Fruit fly (Drosophila melanogaster) whole organism, embryonic: ENCODE results near the gene CG10512.
A peak's percentile ranks its signal among the peaks of the same experiment; 100 is the strongest.

Source experiments
- Abd-B ChIP-seq: fragments of 200-800 bp; sonication (Bioruptor generic); optimal IDR thresholded peaks from 2 replicates; lab custom pipeline; 2018; ENCODE audit warnings: missing biosample characterization, mild to moderate bottlenecking, missing genetic modification characterization, moderate library complexity
- BEAF-32 ChIP-seq: fragments of 200-800 bp; sonication (Bioruptor generic); optimal IDR thresholded peaks from 3 replicates; lab custom pipeline; 2017; ENCODE audit warnings: missing biosample characterization, missing genetic modification characterization, mild to moderate bottlenecking, moderate library complexity, missing genetic modification reagents
- Bgb ChIP-seq: fragments of 200-800 bp; sonication (Bioruptor generic); IDR thresholded peaks from 2 replicates; pipeline ENCODE4 v1.3.6; 2022; ENCODE audit warnings: missing biosample characterization, missing genetic modification characterization; ENCODE audit not compliant: partially characterized antibody
- BtbVII ChIP-seq: fragments of 200-800 bp; sonication (Bioruptor generic); optimal IDR thresholded peaks from 3 replicates; lab custom pipeline; 2017; ENCODE audit warnings: missing biosample characterization, mild to moderate bottlenecking, missing genetic modification characterization
- CG1024 ChIP-seq: fragments of 200-800 bp; sonication (Bioruptor generic); IDR thresholded peaks from 2 replicates; pipeline ENCODE4 v1.3.6; 2022; ENCODE audit warnings: missing biosample characterization, missing genetic modification characterization
- CG11247 ChIP-seq: fragments of 200-800 bp; sonication (Bioruptor generic); IDR thresholded peaks from 2 replicates; pipeline ENCODE4 v1.3.6; 2022; ENCODE audit warnings: missing biosample characterization, missing genetic modification characterization
- CG12071 ChIP-seq: fragments of 200-800 bp; sonication (Bioruptor generic); optimal IDR thresholded peaks from 3 replicates; lab custom pipeline; 2018; ENCODE audit warnings: missing biosample characterization, mild to moderate bottlenecking, missing genetic modification characterization
- CG13287 ChIP-seq: fragments of 200-800 bp; sonication (Bioruptor generic); IDR thresholded peaks from 2 replicates; pipeline ENCODE4 v1.3.6; 2022; ENCODE audit warnings: missing biosample characterization, missing genetic modification characterization; ENCODE audit not compliant: partially characterized antibody
- CG14860 ChIP-seq: fragments of 200-800 bp; sonication (Bioruptor generic); IDR thresholded peaks from 3 replicates; pipeline ENCODE4 v1.3.6; 2022; ENCODE audit warnings: missing biosample characterization, missing genetic modification characterization; ENCODE audit not compliant: partially characterized antibody
- CG15601 ChIP-seq: fragments of 200-800 bp; sonication (Bioruptor generic); optimal IDR thresholded peaks from 3 replicates; lab custom pipeline; 2019; ENCODE audit warnings: missing biosample characterization, mild to moderate bottlenecking, missing genetic modification characterization, moderate library complexity
- CG2678 ChIP-seq: fragments of 200-800 bp; sonication (Bioruptor generic); optimal IDR thresholded peaks from 3 replicates; lab custom pipeline; 2019; ENCODE audit warnings: missing biosample characterization, mild to moderate bottlenecking, missing genetic modification characterization, moderate library complexity
- CG2875 ChIP-seq: fragments of 200-800 bp; sonication (Bioruptor generic); optimal IDR thresholded peaks from 2 replicates; lab custom pipeline; 2017; ENCODE audit warnings: missing biosample characterization, mild to moderate bottlenecking, missing genetic modification characterization, missing genetic modification reagents
- CG32532 ChIP-seq: fragments of 200-800 bp; sonication (Bioruptor generic); IDR thresholded peaks from 2 replicates; pipeline ENCODE4 v1.3.6; 2022; ENCODE audit warnings: missing biosample characterization, missing genetic modification characterization
- CG33557 ChIP-seq: fragments of 200-800 bp; sonication (Bioruptor generic); optimal IDR thresholded peaks from 2 replicates; lab custom pipeline; 2019; ENCODE audit warnings: missing biosample characterization, mild to moderate bottlenecking, missing genetic modification characterization, moderate library complexity
- CG6791 ChIP-seq: fragments of 200-800 bp; sonication (Bioruptor generic); IDR thresholded peaks from 3 replicates; pipeline ENCODE4 v1.3.6; 2022; ENCODE audit warnings: missing biosample characterization, missing genetic modification characterization; ENCODE audit not compliant: partially characterized antibody
- CG7963 ChIP-seq: fragments of 200-800 bp; sonication (Bioruptor generic); IDR thresholded peaks from 3 replicates; pipeline ENCODE4 v1.3.6; 2022; ENCODE audit warnings: missing biosample characterization, missing genetic modification characterization; ENCODE audit not compliant: partially characterized antibody
- CG7987 ChIP-seq: fragments of 200-800 bp; sonication (Bioruptor generic); optimal IDR thresholded peaks from 2 replicates; lab custom pipeline; 2018; ENCODE audit warnings: missing biosample characterization, mild to moderate bottlenecking, missing genetic modification characterization, moderate library complexity
- CG9876 ChIP-seq: fragments of 200-800 bp; sonication (Bioruptor generic); optimal IDR thresholded peaks from 2 replicates; lab custom pipeline; 2016; ENCODE audit warnings: missing biosample characterization, missing genetic modification characterization
- D19B ChIP-seq: fragments of 200-800 bp; sonication (Bioruptor generic); optimal IDR thresholded peaks from 2 replicates; lab custom pipeline; 2017; ENCODE audit warnings: missing biosample characterization, mild to moderate bottlenecking, missing genetic modification characterization
- Doc3 ChIP-seq: fragments of 200-800 bp; sonication (Bioruptor generic); IDR thresholded peaks from 3 replicates; pipeline ENCODE4 v1.3.6; 2022; ENCODE audit warnings: missing biosample characterization, missing genetic modification characterization; ENCODE audit not compliant: partially characterized antibody
- H15 ChIP-seq: fragments of 200-800 bp; sonication (Bioruptor generic); IDR thresholded peaks from 3 replicates; pipeline ENCODE4 v1.3.6; 2022; ENCODE audit warnings: missing biosample characterization, missing genetic modification characterization
- HLH4C ChIP-seq: fragments of 200-800 bp; sonication (Bioruptor generic); IDR thresholded peaks from 3 replicates; pipeline ENCODE4 v1.3.6; 2022; ENCODE audit warnings: missing biosample characterization, missing genetic modification characterization; ENCODE audit not compliant: partially characterized antibody
- Hey ChIP-seq: fragments of 200-800 bp; sonication (Bioruptor generic); optimal IDR thresholded peaks from 3 replicates; lab custom pipeline; 2018; ENCODE audit warnings: missing biosample characterization, mild to moderate bottlenecking, missing genetic modification characterization
- Hr3 ChIP-seq: fragments of 200-800 bp; sonication (Bioruptor generic); optimal IDR thresholded peaks from 3 replicates; lab custom pipeline; 2016; ENCODE audit warnings: missing biosample characterization, missing genetic modification characterization
- Lhr ChIP-seq: fragments of 200-800 bp; sonication (Bioruptor generic); optimal IDR thresholded peaks from 3 replicates; lab custom pipeline; 2017; ENCODE audit warnings: mild to moderate bottlenecking, missing biosample characterization, missing genetic modification reagents, missing genetic modification characterization
- Nf-YB ChIP-seq: fragments of 200-800 bp; sonication (Bioruptor generic); optimal IDR thresholded peaks from 3 replicates; lab custom pipeline; 2019; ENCODE audit warnings: missing biosample characterization, mild to moderate bottlenecking, missing genetic modification characterization, moderate library complexity
- Pdp1 ChIP-seq, 2 experiments: fragments of 200-800 bp; sonication (Bioruptor generic); optimal IDR thresholded peaks; 3 replicates each; lab custom pipeline; 2016; ENCODE audit warnings: missing biosample characterization in 2 of 2, missing genetic modification characterization in 2 of 2, mild to moderate bottlenecking in 1 of 2, moderate library complexity in 1 of 2
- Scr ChIP-seq: fragments of 200-800 bp; sonication (Bioruptor generic); IDR thresholded peaks from 2 replicates; pipeline ENCODE4 v1.3.6; 2022; ENCODE audit warnings: missing biosample characterization, missing genetic modification characterization; ENCODE audit not compliant: partially characterized antibody
- Sox102F ChIP-seq: fragments of 200-800 bp; sonication (Bioruptor generic); optimal IDR thresholded peaks from 2 replicates; lab custom pipeline; 2018; ENCODE audit warnings: missing biosample characterization, mild to moderate bottlenecking, missing genetic modification characterization, moderate library complexity
- Xrp1 ChIP-seq: fragments of 200-800 bp; sonication (Bioruptor generic); IDR thresholded peaks from 2 replicates; pipeline ENCODE4 v1.3.6; 2022; ENCODE audit warnings: missing biosample characterization, missing genetic modification characterization
- aop ChIP-seq: fragments of 200-800 bp; sonication (Bioruptor generic); IDR thresholded peaks from 2 replicates; pipeline ENCODE4 v1.3.6; 2022; ENCODE audit warnings: missing biosample characterization, missing genetic modification characterization
- ap ChIP-seq: fragments of 200-800 bp; sonication (Bioruptor generic); IDR thresholded peaks from 2 replicates; pipeline ENCODE4 v1.3.6; 2022; ENCODE audit warnings: missing biosample characterization, missing genetic modification characterization
- ato ChIP-seq: fragments of 200-800 bp; sonication (Bioruptor generic); IDR thresholded peaks from 2 replicates; pipeline ENCODE4 v1.3.6; 2022; ENCODE audit warnings: missing biosample characterization, missing genetic modification characterization; ENCODE audit not compliant: partially characterized antibody
- bbx ChIP-seq: fragments of 200-800 bp; sonication (Bioruptor generic); IDR thresholded peaks from 2 replicates; pipeline ENCODE4 v1.3.6; 2022; ENCODE audit warnings: missing biosample characterization, missing genetic modification characterization; ENCODE audit not compliant: partially characterized antibody
- chif ChIP-seq, 2 experiments: fragments of 200-800 bp; sonication (Bioruptor generic); optimal IDR thresholded peaks; 3 replicates each; lab custom pipeline; 2016; ENCODE audit warnings: missing biosample characterization in 2 of 2, missing genetic modification characterization in 2 of 2
- dpn ChIP-seq, 2 experiments: fragments of 200-800 bp; sonication (Bioruptor generic); optimal IDR thresholded peaks; 3 replicates each; lab custom pipeline; 2016; ENCODE audit warnings: missing biosample characterization in 2 of 2, missing genetic modification characterization in 2 of 2
- gem ChIP-seq: fragments of 200-800 bp; sonication (Bioruptor generic); optimal IDR thresholded peaks from 2 replicates; lab custom pipeline; 2019; ENCODE audit warnings: missing biosample characterization, mild to moderate bottlenecking, missing genetic modification characterization, moderate library complexity
- h ChIP-seq: fragments of >200 bp; optimal IDR thresholded peaks from 2 replicates; lab custom pipeline; 2017
- kah ChIP-seq: fragments of 200-800 bp; sonication (Bioruptor generic); optimal IDR thresholded peaks from 2 replicates; lab custom pipeline; 2018; ENCODE audit warnings: missing biosample characterization, mild to moderate bottlenecking, missing genetic modification characterization
- lab ChIP-seq: fragments of 200-800 bp; sonication (Bioruptor generic); optimal IDR thresholded peaks from 3 replicates; lab custom pipeline; 2017; ENCODE audit warnings: missing biosample characterization, missing genetic modification characterization, mild to moderate bottlenecking, moderate library complexity, missing genetic modification reagents
- lbe ChIP-seq: fragments of 200-800 bp; sonication (Bioruptor generic); optimal IDR thresholded peaks from 2 replicates; lab custom pipeline; 2016; ENCODE audit warnings: missing biosample characterization, mild to moderate bottlenecking, missing genetic modification characterization
- nom ChIP-seq: fragments of 200-800 bp; sonication (Bioruptor generic); optimal IDR thresholded peaks from 2 replicates; lab custom pipeline; 2017; ENCODE audit warnings: missing biosample characterization, missing genetic modification characterization, mild to moderate bottlenecking, moderate library complexity, missing genetic modification reagents
- odd ChIP-seq: fragments of 200-800 bp; sonication (Bioruptor generic); optimal IDR thresholded peaks from 2 replicates; lab custom pipeline; 2017; ENCODE audit warnings: missing biosample characterization, mild to moderate bottlenecking, missing genetic modification characterization
- pros ChIP-seq: fragments of 200-800 bp; sonication (Bioruptor generic); optimal IDR thresholded peaks from 3 replicates; lab custom pipeline; 2019; ENCODE audit warnings: missing biosample characterization, mild to moderate bottlenecking, missing genetic modification characterization, moderate library complexity
- sens ChIP-seq: fragments of 200-800 bp; sonication (Bioruptor generic); peaks from one replicate; lab custom pipeline; 2016; ENCODE audit warnings: missing biosample characterization, missing genetic modification characterization
- stc ChIP-seq: fragments of 200-800 bp; sonication (Bioruptor generic); IDR thresholded peaks from 2 replicates; pipeline ENCODE4 v1.3.6; 2022; ENCODE audit warnings: missing biosample characterization, missing genetic modification characterization
- tgo ChIP-seq: fragments of 200-800 bp; sonication (Bioruptor generic); IDR thresholded peaks from 3 replicates; pipeline ENCODE4 v1.3.6; 2022; ENCODE audit warnings: missing biosample characterization, missing genetic modification characterization
- tll ChIP-seq, 2 experiments: fragments of 200-800 bp in 1 of 2; fragments of >200 bp in 1 of 2; sonication (Bioruptor generic) in 1 of 2; optimal IDR thresholded peaks; 2 replicates each; lab custom pipeline; 2017 to 2019; ENCODE audit warnings: missing biosample characterization in 2 of 2, missing genetic modification characterization in 2 of 2, mild to moderate bottlenecking in 1 of 2, moderate library complexity in 1 of 2
- tna ChIP-seq: fragments of 200-800 bp; sonication (Bioruptor generic); IDR thresholded peaks from 2 replicates; pipeline ENCODE4 v1.3.6; 2022; ENCODE audit warnings: missing biosample characterization, missing genetic modification characterization; ENCODE audit not compliant: partially characterized antibody

The CG10512 gene

DNA sequence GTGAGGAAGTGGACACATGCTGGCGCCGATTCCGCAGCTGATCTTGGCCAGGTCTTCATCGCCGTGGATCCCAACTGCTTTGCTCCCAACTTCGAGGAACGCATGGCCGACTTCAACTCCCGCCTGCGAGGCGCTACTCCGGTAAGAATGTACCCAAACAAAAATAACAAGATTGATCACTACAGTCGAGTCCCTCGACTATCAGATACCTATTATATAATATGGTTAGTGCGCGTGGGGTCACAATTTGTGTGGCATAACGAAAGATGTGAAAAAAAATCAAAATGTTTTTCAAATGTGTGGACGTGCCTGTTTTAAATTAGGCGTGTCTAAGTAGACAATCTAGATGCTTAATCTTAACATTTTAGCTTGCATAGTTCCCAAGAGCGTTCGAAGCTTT, 3.8 kb downstream of the CG10512 start:
- no peak for TF ChIP-seq CG32532 (GFP tag; lab: Robert Waterston, UW)
- TF ChIP-seq BtbVII (GFP tag; lab: Kevin White, UChicago): no peak
- TF ChIP-seq kah (GFP tag; lab: Kevin White, UChicago): no peak
- no peak for TF ChIP-seq CG33557
- TF ChIP-seq tgo (GFP tag; lab: Robert Waterston, UW): no peak
- TF ChIP-seq tll (GFP tag; optimal IDR thresholded peaks at IDR 0.05; lab: Kevin White, UChicago): no peak
- TF ChIP-seq odd (GFP tag; lab: Kevin White, UChicago): no peak
- TF ChIP-seq sens (GFP tag; lab: Kevin White, UChicago): peak; percentile 34
- TF ChIP-seq Bgb (GFP tag; lab: Robert Waterston, UW): peak; percentile 43; the same call in 1 of the 2 replicates
- no peak for TF ChIP-seq CG2875 (GFP tag; lab: Kevin White, UChicago)
- no peak for TF ChIP-seq CG7987
- no peak for TF ChIP-seq H15
- TF ChIP-seq dpn (GFP tag; optimal IDR thresholded peaks at IDR 0.05; lab: Kevin White, UChicago): no peak
- TF ChIP-seq ap (GFP tag; lab: Robert Waterston, UW): no peak
- peak; percentile 51; the same call in 1 of the 3 replicates for TF ChIP-seq CG14860 (GFP tag; lab: Robert Waterston, UW)
- TF ChIP-seq CG6791 (GFP tag; lab: Robert Waterston, UW): peak; percentile 61; the same call in 2 of the 3 replicates
- TF ChIP-seq CG7963: peak; percentile 66; the same call in 2 of the 3 replicates
- no peak for TF ChIP-seq CG1024 (GFP tag; lab: Robert Waterston, UW)
- TF ChIP-seq ato (GFP tag; lab: Robert Waterston, UW): peak; percentile 64; the same call in 1 of the 2 replicates
- TF ChIP-seq Nf-YB: no peak
- no peak for TF ChIP-seq CG9876 (GFP tag; lab: Kevin White, UChicago)
- TF ChIP-seq lbe (GFP tag; lab: Kevin White, UChicago): no peak
- no peak for TF ChIP-seq nom
- TF ChIP-seq stc (GFP tag; lab: Robert Waterston, UW): no peak
- TF ChIP-seq CG15601 (tag; lab: Kevin White, UChicago): no peak
- TF ChIP-seq chif (GFP tag; optimal IDR thresholded peaks at IDR 0.05; lab: Kevin White, UChicago): no peak
- no peak for TF ChIP-seq pros
- TF ChIP-seq Xrp1 (GFP tag; lab: Robert Waterston, UW): no peak
- TF ChIP-seq Hr3 (GFP tag; lab: Kevin White, UChicago): no peak
- TF ChIP-seq CG12071 (GFP tag; lab: Kevin White, UChicago): no peak
- TF ChIP-seq CG2678 (tag; lab: Kevin White, UChicago): no peak
- TF ChIP-seq aop (GFP tag; lab: Robert Waterston, UW): no peak
- peak in 1 of 2 experiments; percentile 91 for TF ChIP-seq Pdp1 (GFP tag; optimal IDR thresholded peaks at IDR 0.05; lab: Kevin White, UChicago)
- no peak for TF ChIP-seq CG11247 (GFP tag; lab: Robert Waterston, UW)
- no peak for TF ChIP-seq Sox102F (GFP tag; lab: Kevin White, UChicago)
- TF ChIP-seq Abd-B: no peak
- TF ChIP-seq CG13287 (GFP tag; lab: Robert Waterston, UW): peak; percentile 42
- TF ChIP-seq Hey: no peak
- TF ChIP-seq Doc3: no peak
- TF ChIP-seq D19B (GFP tag; lab: Kevin White, UChicago): peak; percentile 29
- no peak for TF ChIP-seq h (lab: Kevin White, UChicago)
- peak; percentile 80 for TF ChIP-seq HLH4C (GFP tag; lab: Robert Waterston, UW)
- peak; percentile 55 for TF ChIP-seq Scr (GFP tag; lab: Robert Waterston, UW)
- TF ChIP-seq bbx (GFP tag; lab: Robert Waterston, UW): peak; percentile 42; the same call in 1 of the 2 replicates
- no peak for TF ChIP-seq lab (GFP tag; lab: Kevin White, UChicago)
- peak; percentile 63; the same call in 1 of the 2 replicates for TF ChIP-seq tna (GFP tag; lab: Robert Waterston, UW)
- no peak for TF ChIP-seq Lhr (GFP tag; lab: Kevin White, UChicago)
- TF ChIP-seq BEAF-32 (GFP tag; lab: Kevin White, UChicago): no peak
- no peak for TF ChIP-seq gem
